Fruit fly (Drosophila melanogaster): Measurements from ENCODE around the gene Cyp6d5.
A peak's percentile ranks its signal among the peaks of the same experiment; 100 is the strongest.

The Cyp6d5 gene

dm6 chr3R:13983272-13984032, 45.6 kb upstream of the Cyp6d5 start (continued):
- peak; percentile 93 for TF ChIP-seq PHDP (tag; optimal IDR thresholded peaks at IDR 0.05)
- TF ChIP-seq Aef1 (GFP tag; IDR thresholded peaks at IDR 0.05), result peak; percentile 86
- TF ChIP-seq CG2202 (tag; optimal IDR thresholded peaks at IDR 0.05), result peak; percentile 84
- peak; percentile 91 for TF ChIP-seq CG16815 (GFP tag; optimal IDR thresholded peaks at IDR 0.05)
- TF ChIP-seq pb (GFP tag; optimal IDR thresholded peaks at IDR 0.05), result peak; percentile 89
- peak; percentile 56; the same call in 2 of the 3 replicates for TF ChIP-seq zen2 (GFP tag; IDR thresholded peaks at IDR 0.05; ENCODE audit: partially characterized antibody)
- TF ChIP-seq gcm2 (GFP tag; optimal IDR thresholded peaks at IDR 0.05), result peak; percentile 76
- peak; percentile 88 for TF ChIP-seq CG15514 (GFP tag; optimal IDR thresholded peaks at IDR 0.05)
- TF ChIP-seq sens (GFP tag), result peak; percentile 99
- peak; percentile 94 for TF ChIP-seq BtbVII (GFP tag; optimal IDR thresholded peaks at IDR 0.05)
- TF ChIP-seq Med (GFP tag), result peak; percentile 98
- no peak for TF ChIP-seq Dref (GFP tag; IDR thresholded peaks at IDR 0.05)
- peak; percentile 80 for TF ChIP-seq Bdp1 (GFP tag; optimal IDR thresholded peaks at IDR 0.05)
- TF ChIP-seq ken (GFP tag; IDR thresholded peaks at IDR 0.05), result peak; percentile 81
- peak; percentile 89 for TF ChIP-seq Six4 (GFP tag; optimal IDR thresholded peaks at IDR 0.05)
- TF ChIP-seq CG8924 (tag; optimal IDR thresholded peaks at IDR 0.05), result peak; percentile 95
- TF ChIP-seq GATAe (GFP tag; conservative IDR thresholded peaks at IDR 0.05), result peak; percentile 77
- TF ChIP-seq HLH4C (GFP tag; IDR thresholded peaks at IDR 0.05; ENCODE audit: partially characterized antibody), result peak; percentile 45; the same call in 1 of the 3 replicates
- TF ChIP-seq CTCF (GFP tag; optimal IDR thresholded peaks at IDR 0.05), result peak; percentile 23
- TF ChIP-seq Mrtf (GFP tag; IDR thresholded peaks at IDR 0.05), result peak; percentile 83
- no peak for TF ChIP-seq nerfin-2 (GFP tag; IDR thresholded peaks at IDR 0.05; ENCODE audit: partially characterized antibody)
- peak; percentile 93 for TF ChIP-seq CG17361 (GFP tag; IDR thresholded peaks at IDR 0.05)
- TF ChIP-seq Nf-YB (GFP tag; optimal IDR thresholded peaks at IDR 0.05), result peak; percentile 81
- TF ChIP-seq lbe (GFP tag; optimal IDR thresholded peaks at IDR 0.05), result peak; percentile 92
- TF ChIP-seq Pdp1 (GFP tag; optimal IDR thresholded peaks at IDR 0.05), result peak; percentile 89 to 94
- TF ChIP-seq dmrt99B (tag; optimal IDR thresholded peaks at IDR 0.05), result peak; percentile 93
- peak; percentile 97 for TF ChIP-seq Side (GFP tag; optimal IDR thresholded peaks at IDR 0.05)
- TF ChIP-seq CG2116 (GFP tag; optimal IDR thresholded peaks at IDR 0.05), result peak; percentile 64
- peak; percentile 75 for TF ChIP-seq Awh (GFP tag; IDR thresholded peaks at IDR 0.05)
- TF ChIP-seq sim (GFP tag; IDR thresholded peaks at IDR 0.05), result 0 out of 2 replicates have a peak, but pooled peaks have one; percentile 52
- peak; percentile 91 for TF ChIP-seq Rfx (GFP tag; IDR thresholded peaks at IDR 0.05)
- peak; percentile 92 for TF ChIP-seq CG11695 (GFP tag; IDR thresholded peaks at IDR 0.05)
- peak; percentile 71 for TF ChIP-seq Poxn (GFP tag; IDR thresholded peaks at IDR 0.05)
- TF ChIP-seq BEAF-32 (GFP tag; optimal IDR thresholded peaks at IDR 0.05), result no peak
- TF ChIP-seq CG14014 (GFP tag; IDR thresholded peaks at IDR 0.05), result peak; percentile 86
- peak; percentile 97 for TF ChIP-seq CG18599 (GFP tag; optimal IDR thresholded peaks at IDR 0.05)
- peak; percentile 95 for TF ChIP-seq kni (GFP tag; optimal IDR thresholded peaks at IDR 0.05)
- peak; percentile 86 for TF ChIP-seq jing (GFP tag; optimal IDR thresholded peaks at IDR 0.05)
- TF ChIP-seq CG1832 (GFP tag; optimal IDR thresholded peaks at IDR 0.05), result peak; percentile 85
- TF ChIP-seq CG8388 (GFP tag; optimal IDR thresholded peaks at IDR 0.05), result peak; percentile 89
- TF ChIP-seq kah (GFP tag; optimal IDR thresholded peaks at IDR 0.05), result peak; percentile 63
- peak; percentile 92 for TF ChIP-seq fu2 (GFP tag; optimal IDR thresholded peaks at IDR 0.05)
- 0 out of 2 replicates have a peak, but pooled peaks have one; percentile 29 for TF ChIP-seq CG11696 (GFP tag; IDR thresholded peaks at IDR 0.05)
- peak; percentile 89 for TF ChIP-seq tin (GFP tag; optimal IDR thresholded peaks at IDR 0.05)
- TF ChIP-seq Optix (GFP tag; IDR thresholded peaks at IDR 0.05), result peak; percentile 87
- TF ChIP-seq sna (GFP tag; IDR thresholded peaks at IDR 0.05; ENCODE audit: partially characterized antibody), result no peak; the same call in 1 of the 2 replicates
- peak; percentile 87 for TF ChIP-seq CG12299 (tag; optimal IDR thresholded peaks at IDR 0.05)
- peak; percentile 92 for TF ChIP-seq CG12219 (GFP tag; optimal IDR thresholded peaks at IDR 0.05)
- peak; percentile 54; the same call in 1 of the 2 replicates for TF ChIP-seq aop (GFP tag; IDR thresholded peaks at IDR 0.05)

Measured in whole organism, embryonic.